Fruit fly (Drosophila melanogaster): ENCODE results near the gene Tsp86D.

Gene Tsp86D

DNA sequence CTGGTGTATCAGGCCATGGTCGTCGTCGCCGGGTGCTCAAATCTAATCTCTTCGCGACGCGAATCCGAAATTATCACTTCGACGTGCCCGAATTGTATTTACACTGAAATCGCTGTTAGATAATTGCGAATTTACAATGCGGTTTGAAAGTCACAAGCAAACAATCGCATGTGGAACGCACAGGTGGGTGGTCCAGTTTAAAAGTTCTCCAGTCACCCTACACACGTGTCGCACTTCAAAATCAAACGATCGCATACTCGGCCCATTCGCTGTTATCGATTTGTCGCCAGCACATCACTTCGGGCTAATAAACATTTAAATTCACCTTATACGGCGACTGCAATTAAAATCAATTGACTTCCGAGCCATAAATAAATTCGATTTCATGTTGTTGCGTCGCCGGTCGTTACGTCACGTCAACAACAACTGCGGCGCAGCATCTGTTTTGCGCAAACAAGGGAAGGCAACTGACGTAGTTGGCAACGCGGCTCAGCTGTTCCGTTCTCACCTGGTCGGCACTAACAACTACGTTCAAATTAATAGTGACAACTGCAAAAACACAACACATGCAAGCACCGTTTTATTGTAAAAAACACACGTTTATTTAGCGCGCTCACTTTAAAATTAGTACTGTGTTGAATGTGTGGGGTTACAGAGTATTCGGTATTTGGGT is 5.6 kb upstream of the Tsp86D start, which contains the start of gene CG6574 (continued):
- TF ChIP-seq CG17328 (GFP tag; IDR thresholded peaks at IDR 0.05), result no peak
- no peak for TF ChIP-seq Stat92E (GFP tag; optimal IDR thresholded peaks at IDR 0.05)
- no peak for TF ChIP-seq Camta (GFP tag; optimal IDR thresholded peaks at IDR 0.05)
- no peak for TF ChIP-seq Jarid2 (GFP tag; optimal IDR thresholded peaks at IDR 0.05)
- no peak for TF ChIP-seq PHDP (tag; optimal IDR thresholded peaks at IDR 0.05)
- TF ChIP-seq prd (optimal IDR thresholded peaks at IDR 0.05), result no peak
- no peak for TF ChIP-seq prd (GFP tag; IDR thresholded peaks at IDR 0.05)
- no peak for TF ChIP-seq dysf (GFP tag; IDR thresholded peaks at IDR 0.05)
- TF ChIP-seq Blimp-1 (GFP tag; optimal IDR thresholded peaks at IDR 0.05), result no peak
- no peak for TF ChIP-seq BEAF-32 (GFP tag; optimal IDR thresholded peaks at IDR 0.05)
- TF ChIP-seq croc (GFP tag; conservative IDR thresholded peaks at IDR 0.05), result no peak
- TF ChIP-seq Nf-YA (GFP tag; IDR thresholded peaks at IDR 0.05), result no peak
- TF ChIP-seq CG2116 (GFP tag; optimal IDR thresholded peaks at IDR 0.05), result no peak
- peak; percentile 79; the same call in 3 of the 4 replicates for TF ChIP-seq chinmo (GFP tag; IDR thresholded peaks at IDR 0.05; ENCODE audit: partially characterized antibody)
- TF ChIP-seq CG4617 (GFP tag; optimal IDR thresholded peaks at IDR 0.05; ENCODE audit: borderline replicate concordance), result no peak
- TF ChIP-seq CG1529 (GFP tag; optimal IDR thresholded peaks at IDR 0.05), result no peak
- TF ChIP-seq ara (GFP tag; IDR thresholded peaks at IDR 0.05), result no peak
- no peak for TF ChIP-seq run (tag; optimal IDR thresholded peaks at IDR 0.05)
- no peak for TF ChIP-seq CG10209 (GFP tag; optimal IDR thresholded peaks at IDR 0.05)
- no peak for TF ChIP-seq CG2889 (GFP tag; IDR thresholded peaks at IDR 0.05)
- no peak for TF ChIP-seq CG10147 (GFP tag; optimal IDR thresholded peaks at IDR 0.05)
- no peak for TF ChIP-seq CG3065 (GFP tag; optimal IDR thresholded peaks at IDR 0.05)
- no peak for TF ChIP-seq CG10462 (GFP tag; optimal IDR thresholded peaks at IDR 0.05)
- TF ChIP-seq CG1832 (GFP tag; optimal IDR thresholded peaks at IDR 0.05), result no peak
- TF ChIP-seq phol (tag; optimal IDR thresholded peaks at IDR 0.05), result peak; percentile 33
- TF ChIP-seq yki (optimal IDR thresholded peaks at IDR 0.05), result no peak
- no peak for TF ChIP-seq Bteb2 (GFP tag; optimal IDR thresholded peaks at IDR 0.05)
- no peak for TF ChIP-seq sima (GFP tag; optimal IDR thresholded peaks at IDR 0.05)
- TF ChIP-seq ase (GFP tag; IDR thresholded peaks at IDR 0.05), result no peak
- peak; percentile 11 for TF ChIP-seq CG13296 (GFP tag; optimal IDR thresholded peaks at IDR 0.05)
- no peak for TF ChIP-seq sr (GFP tag; IDR thresholded peaks at IDR 0.05)
- TF ChIP-seq ssp (GFP tag; IDR thresholded peaks at IDR 0.05), result no peak
- TF ChIP-seq slbo (GFP tag; IDR thresholded peaks at IDR 0.05), result no peak
- no peak for TF ChIP-seq dmrt99B (tag; optimal IDR thresholded peaks at IDR 0.05)
- no peak for TF ChIP-seq grau (tag; optimal IDR thresholded peaks at IDR 0.05)
- TF ChIP-seq tup (GFP tag; optimal IDR thresholded peaks at IDR 0.05), result no peak
- TF ChIP-seq Doc3 (GFP tag; IDR thresholded peaks at IDR 0.05; ENCODE audit: partially characterized antibody), result 0 out of 3 replicates have a peak, but pooled peaks have one; percentile 6
- no peak for TF ChIP-seq Nf-YB (GFP tag; optimal IDR thresholded peaks at IDR 0.05)
- TF ChIP-seq Bdp1 (GFP tag; optimal IDR thresholded peaks at IDR 0.05), result no peak
- TF ChIP-seq fru (optimal IDR thresholded peaks at IDR 0.05), result no peak
- no peak for TF ChIP-seq gcm (GFP tag; optimal IDR thresholded peaks at IDR 0.05)
- peak; percentile 35 for TF ChIP-seq CG12071 (GFP tag; optimal IDR thresholded peaks at IDR 0.05)
- no peak for TF ChIP-seq CG31224 (GFP tag; IDR thresholded peaks at IDR 0.05)
- no peak for TF ChIP-seq CG17568 (GFP tag; optimal IDR thresholded peaks at IDR 0.05)
- TF ChIP-seq MBD-R2 (GFP tag; IDR thresholded peaks at IDR 0.05), result peak; percentile 57; the same call in 1 of the 2 replicates
- TF ChIP-seq pros (GFP tag; optimal IDR thresholded peaks at IDR 0.05), result no peak
- TF ChIP-seq ewg (GFP tag; optimal IDR thresholded peaks at IDR 0.05), result no peak
- no peak; the same call in 1 of the 2 replicates for TF ChIP-seq CG31441 (GFP tag; IDR thresholded peaks at IDR 0.05)
- no peak for TF ChIP-seq sim (GFP tag; IDR thresholded peaks at IDR 0.05)
- TF ChIP-seq HLH3B (GFP tag; IDR thresholded peaks at IDR 0.05), result no peak
- TF ChIP-seq CG9437 (GFP tag; optimal IDR thresholded peaks at IDR 0.05), result peak; percentile 98

Measured in whole organism, embryonic.